Worm (Caenorhabditis elegans) whole organism, L3 larva: ENCODE measurements around the gene oac-42.
"Not testable (repeated sequence)": the region's sequence is repeated elsewhere in the genome, so short reads cannot be mapped to it uniquely, and the experiment has no call there.

Source experiments
- ceh-28 ChIP-seq: fragments of 150-350 bp; optimal IDR thresholded peaks from 2 replicates; lab custom pipeline; 2014; ENCODE audit warnings: missing biosample characterization, missing genetic modification reagents, missing genetic modification characterization
- egl-27 ChIP-seq: sonication (generic microtip); optimal IDR thresholded peaks from 4 replicates; lab custom pipeline; 2017; ENCODE audit warnings: missing biosample characterization, missing genetic modification reagents, missing genetic modification characterization
- elt-2 ChIP-seq: sonication (generic microtip); optimal IDR thresholded peaks from 2 replicates; lab custom pipeline; 2016; ENCODE audit warnings: missing genetic modification reagents, mild to moderate bottlenecking, missing genetic modification characterization, missing compliant biosample characterization
- elt-3 ChIP-seq, 3 experiments: fragments of 150-350 bp in 1 of 3; sonication (generic microtip) in 2 of 3; optimal IDR thresholded peaks; 2 replicates in 2 of 3; 4 replicates in 1 of 3; lab custom pipeline; 2014 to 2017; ENCODE audit warnings: missing biosample characterization in 3 of 3, missing genetic modification characterization in 3 of 3
- lin-15B ChIP-seq: fragments of 150-350 bp; optimal IDR thresholded peaks from 2 replicates; lab custom pipeline; 2014; ENCODE audit warnings: missing biosample characterization, missing genetic modification characterization
- nfya-1 ChIP-seq: sonication (generic microtip); optimal IDR thresholded peaks from 2 replicates; lab custom pipeline; 2017; ENCODE audit warnings: missing genetic modification characterization, mild to moderate bottlenecking, missing compliant biosample characterization, antibody characterized with exemption, moderate library complexity; ENCODE audit not compliant: insufficient read depth
- nhr-11 ChIP-seq: fragments of 150-350 bp; optimal IDR thresholded peaks from 2 replicates; lab custom pipeline; 2014; ENCODE audit warnings: missing biosample characterization, missing genetic modification characterization
- nhr-28 ChIP-seq: fragments of 150-350 bp; optimal IDR thresholded peaks from 2 replicates; lab custom pipeline; 2014; ENCODE audit warnings: missing biosample characterization, missing genetic modification characterization
- pha-4 ChIP-seq: fragments of 150-350 bp; optimal IDR thresholded peaks from 2 replicates; lab custom pipeline; 2014; ENCODE audit warnings: missing biosample characterization, missing genetic modification reagents, missing genetic modification characterization

DNA sequence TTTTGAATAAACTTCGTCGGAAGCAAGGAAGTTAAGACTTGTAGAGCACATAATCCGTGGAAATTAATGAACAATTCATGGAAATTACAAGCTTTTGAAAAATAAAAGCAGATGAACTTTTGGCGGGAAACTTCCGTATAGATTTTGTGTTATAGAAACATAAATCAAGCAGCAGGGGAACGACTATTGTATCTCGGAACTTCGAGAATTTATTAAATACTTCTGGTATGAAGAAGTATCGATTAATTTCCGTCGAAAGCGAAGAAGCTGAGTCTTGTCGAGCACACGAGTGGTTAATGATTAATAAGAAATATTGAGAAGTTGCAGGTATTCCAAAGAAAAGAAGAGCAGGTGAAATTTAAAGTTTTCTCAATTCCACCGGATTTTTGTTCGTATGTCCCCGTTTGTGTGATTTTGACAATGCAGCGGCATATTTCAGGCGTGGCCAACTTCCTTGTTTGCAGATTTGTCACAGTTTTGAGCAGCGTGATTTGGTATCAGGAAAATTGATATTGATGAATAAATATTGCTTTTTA is 34.3 kb downstream of the oac-42 start, which contains the start of gene srh-147:
- not testable (repeated sequence) for TF ChIP-seq nhr-28 (tag; lab: Kevin White, UChicago); lin-15B (tag; lab: Kevin White, UChicago); egl-27 (tag; lab: Kevin White, UChicago); pha-4 (tag; lab: Kevin White, UChicago); nhr-11; elt-2 (tag; lab: Kevin White, UChicago); elt-3 (tag; optimal IDR thresholded peaks at IDR 0.05; lab: Kevin White, UChicago); ceh-28 (tag; lab: Kevin White, UChicago); nfya-1 (tag; lab: Kevin White, UChicago)
